Fruit fly (Drosophila melanogaster) whole organism, wandering third instar larva: Measurements from ENCODE around the gene bowl.

ENCODE experiments used
- GATAd ChIP-seq: sonication (Bioruptor generic); optimal IDR thresholded peaks from 2 replicates; lab custom pipeline; 2016; ENCODE audit warnings: missing biosample characterization, missing genetic modification characterization
- HLH106 ChIP-seq: fragments of 200-800 bp; optimal IDR thresholded peaks from 3 replicates; lab custom pipeline; 2019; ENCODE audit warnings: missing biosample characterization, mild to moderate bottlenecking, missing genetic modification characterization, moderate library complexity
- Hr78 ChIP-seq: fragments of >200 bp; optimal IDR thresholded peaks from 2 replicates; lab custom pipeline; 2017; ENCODE audit warnings: missing biosample characterization, missing genetic modification characterization
- Jra ChIP-seq: sonication (Bioruptor generic); optimal IDR thresholded peaks from 2 replicates; lab custom pipeline; 2016; ENCODE audit warnings: missing biosample characterization, missing genetic modification characterization
- OdsH ChIP-seq: fragments of 200-800 bp; sonication (Bioruptor generic); optimal IDR thresholded peaks from 2 replicates; lab custom pipeline; 2016; ENCODE audit warnings: missing biosample characterization, mild to moderate bottlenecking, missing genetic modification characterization
- Vsx2 ChIP-seq: fragments of 200-300, 225-300 bp; sonication (Bioruptor generic); optimal IDR thresholded peaks from 2 replicates; lab custom pipeline; 2018; ENCODE audit warnings: missing biosample characterization, missing genetic modification characterization; ENCODE audit not compliant: partially characterized antibody
- dmrt93B ChIP-seq: fragments of 200-800 bp; sonication (Bioruptor generic); optimal IDR thresholded peaks from 2 replicates; lab custom pipeline; 2018; ENCODE audit warnings: missing biosample characterization, mild to moderate bottlenecking, missing genetic modification characterization
- fru ChIP-seq: fragments of 200-800 bp; sonication (Bioruptor generic); optimal IDR thresholded peaks from 3 replicates; lab custom pipeline; 2016; ENCODE audit warnings: missing biosample characterization, mild to moderate bottlenecking, missing genetic modification characterization
- h ChIP-seq: fragments of 200-800 bp; sonication (Bioruptor generic); optimal IDR thresholded peaks from 3 replicates; lab custom pipeline; 2016; ENCODE audit warnings: missing biosample characterization, mild to moderate bottlenecking, missing genetic modification characterization
- jim ChIP-seq: fragments of 175-275, 200-325 bp; sonication (Bioruptor generic); optimal IDR thresholded peaks from 2 replicates; lab custom pipeline; 2016; ENCODE audit warnings: missing biosample characterization, mild to moderate bottlenecking, missing genetic modification characterization
- psq ChIP-seq: fragments of 200-800 bp; sonication (Bioruptor generic); optimal IDR thresholded peaks from 3 replicates; lab custom pipeline; 2017; ENCODE audit warnings: missing biosample characterization, mild to moderate bottlenecking, missing genetic modification characterization, moderate library complexity

dm6 chr2L:3788150-3788549, 16.6 kb downstream of the bowl start:
- TF ChIP-seq h (GFP tag; lab: Kevin White, UChicago): no peak
- TF ChIP-seq jim: no peak
- TF ChIP-seq GATAd (GFP tag; lab: Kevin White, UChicago): no peak
- TF ChIP-seq Jra: no peak
- no peak for TF ChIP-seq Vsx2
- no peak for TF ChIP-seq OdsH (GFP tag; lab: Kevin White, UChicago)
- no peak for TF ChIP-seq dmrt93B
- no peak for TF ChIP-seq HLH106 (tag; lab: Kevin White, UChicago)
- TF ChIP-seq Hr78: no peak
- TF ChIP-seq psq (GFP tag; lab: Kevin White, UChicago): no peak
- TF ChIP-seq fru (GFP tag; lab: Kevin White, UChicago): no peak
